Worm (Caenorhabditis elegans): Measurements from ENCODE around the gene aagr-1.

aagr-1 gene

DNA sequence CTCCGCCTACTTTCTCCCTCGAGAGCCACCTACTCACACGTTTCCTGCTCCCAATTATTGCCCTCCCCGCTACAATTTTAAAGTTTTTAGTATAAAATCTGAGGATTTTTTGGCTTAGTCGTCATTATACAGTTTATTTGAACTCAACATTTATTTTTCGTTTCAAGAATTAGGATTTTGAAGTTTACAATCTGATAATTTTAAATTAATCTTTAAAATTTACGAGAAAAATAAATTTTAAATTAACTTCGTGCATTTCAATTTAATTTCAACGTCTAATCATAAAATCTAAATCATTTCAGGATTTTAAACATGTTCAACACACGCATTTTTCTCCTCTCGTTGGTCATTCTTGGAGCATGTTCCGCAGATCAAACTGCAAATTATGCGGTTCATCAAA is 37.4 kb upstream of the aagr-1 start, which contains the start of gene F35H10.2:
Gene F35H10.2, plus strand, starts transcription at position 301 of the 400 bp plus-strand sequence.
- TF ChIP-seq snpc-1.1 (tag; optimal IDR thresholded peaks at IDR 0.05; ENCODE audit: insufficient read depth) = no peak
- no peak for TF ChIP-seq ama-1 (optimal IDR thresholded peaks at IDR 0.05)
- TF ChIP-seq ama-1 (GFP tag; optimal IDR thresholded peaks at IDR 0.05) = no peak
- TF ChIP-seq B0336.3 (GFP tag; IDR thresholded peaks at IDR 0.05) = no peak
- no peak for TF ChIP-seq F33H1.4 (GFP tag; IDR thresholded peaks at IDR 0.05)
- TF ChIP-seq egrh-3 (GFP tag; IDR thresholded peaks at IDR 0.05) = no peak
- TF ChIP-seq rcor-1 (GFP tag; IDR thresholded peaks at IDR 0.05) = no peak
- TF ChIP-seq Y56A3A.18 (GFP tag; IDR thresholded peaks at IDR 0.05) = no peak
- no peak for TF ChIP-seq sptf-2 (GFP tag; optimal IDR thresholded peaks at IDR 0.05)
- no peak for TF ChIP-seq K11D2.4 (GFP tag; IDR thresholded peaks at IDR 0.05)
- TF ChIP-seq chd-7 (tag; optimal IDR thresholded peaks at IDR 0.05) = no peak
- no peak for TF ChIP-seq sdz-38 (tag; optimal IDR thresholded peaks at IDR 0.05)
- no peak for TF ChIP-seq nhr-27 (tag; optimal IDR thresholded peaks at IDR 0.05)
- TF ChIP-seq unc-130 (GFP tag; optimal IDR thresholded peaks at IDR 0.05) = no peak
- TF ChIP-seq Y67H2A.10 (GFP tag; conservative IDR thresholded peaks at IDR 0.05) = no peak
- no peak for TF ChIP-seq hsf-1 (GFP tag; IDR thresholded peaks at IDR 0.05)
- no peak for TF ChIP-seq madf-3 (GFP tag; IDR thresholded peaks at IDR 0.05)
- TF ChIP-seq pha-4 (tag; optimal IDR thresholded peaks at IDR 0.05) = no peak
- TF ChIP-seq nfyb-1 (GFP tag; IDR thresholded peaks at IDR 0.05) = no peak
- no peak for TF ChIP-seq lin-54 (GFP tag; optimal IDR thresholded peaks at IDR 0.05)
- no peak for TF ChIP-seq pbrm-1 (GFP tag; IDR thresholded peaks at IDR 0.05)

ce11 chrIV:8332526-8332925 is 33.8 kb upstream of the aagr-1 start, which contains the start of gene lys-10:
Gene lys-10 (plus strand): TSS chrIV:8332826.
- TF ChIP-seq Y95B8A.8 (GFP tag; IDR thresholded peaks at IDR 0.05) (no peak), ceh-40 (GFP tag; IDR thresholded peaks at IDR 0.05) (no peak), D2030.7 (GFP tag; IDR thresholded peaks at IDR 0.05) (no peak)

ce11 chrIV:8333034-8333433 is 33.3 kb upstream of the aagr-1 start:
- no peak for TF ChIP-seq tbx-9 (tag; optimal IDR thresholded peaks at IDR 0.05; ENCODE audit: borderline replicate concordance)
- no peak for TF ChIP-seq mxl-1 (tag; optimal IDR thresholded peaks at IDR 0.05)
- no peak for TF ChIP-seq hmg-1.2 (GFP tag; IDR thresholded peaks at IDR 0.05)
- no peak for TF ChIP-seq F57A8.1 (GFP tag; optimal IDR thresholded peaks at IDR 0.05)
- TF ChIP-seq unc-62 (GFP tag; optimal IDR thresholded peaks at IDR 0.05) = no peak
- no peak for TF ChIP-seq athp-1 (tag; optimal IDR thresholded peaks at IDR 0.05)
- TF ChIP-seq bed-1 (GFP tag; IDR thresholded peaks at IDR 0.05) = no peak

DNA sequence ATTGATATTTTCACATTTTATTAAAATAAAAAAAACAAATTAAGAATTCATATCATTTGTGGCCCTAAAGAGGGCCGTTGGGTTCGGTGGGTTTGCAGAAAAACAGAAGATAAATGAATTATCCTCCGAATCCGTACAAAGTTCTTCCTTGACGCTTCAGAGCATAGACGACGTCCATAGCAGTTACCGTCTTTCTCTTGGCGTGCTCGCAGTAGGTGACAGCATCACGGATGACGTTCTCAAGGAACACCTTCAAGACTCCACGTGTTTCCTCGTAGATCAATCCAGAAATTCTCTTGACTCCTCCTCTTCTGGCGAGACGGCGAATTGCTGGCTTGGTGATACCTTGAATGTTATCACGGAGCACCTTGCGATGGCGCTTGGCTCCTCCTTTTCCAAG is 32.8 kb upstream of the aagr-1 start:
- no peak for TF ChIP-seq ztf-28 (GFP tag; IDR thresholded peaks at IDR 0.05)
- TF ChIP-seq aptf-2 (GFP tag; conservative IDR thresholded peaks at IDR 0.05) = no peak
- TF ChIP-seq nfyb-1 (GFP tag; IDR thresholded peaks at IDR 0.05) = no peak
- no peak for TF ChIP-seq die-1 (tag; optimal IDR thresholded peaks at IDR 0.05)
- no peak for TF ChIP-seq akir-1 (GFP tag; optimal IDR thresholded peaks at IDR 0.05)
- TF ChIP-seq madf-10 (tag; optimal IDR thresholded peaks at IDR 0.05) = no peak

DNA sequence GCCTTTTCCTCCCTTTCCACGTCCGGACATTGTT is 32.5 kb upstream of the aagr-1 start, which contains the start of gene his-31:
Gene his-31, minus strand, starts transcription at position 30 of the 34 bp plus-strand sequence.
- TF ChIP-seq ceh-40 (GFP tag; IDR thresholded peaks at IDR 0.05) = no peak
- no peak for TF ChIP-seq sea-2 (GFP tag; IDR thresholded peaks at IDR 0.05)
- TF ChIP-seq dpl-1 (GFP tag; optimal IDR thresholded peaks at IDR 0.05) = no peak
- TF ChIP-seq fkh-3 (tag; optimal IDR thresholded peaks at IDR 0.05) = no peak
- no peak for TF ChIP-seq ceh-27 (GFP tag; optimal IDR thresholded peaks at IDR 0.05)
- TF ChIP-seq attf-3 (GFP tag; conservative IDR thresholded peaks at IDR 0.05) = no peak
- TF ChIP-seq Y56A3A.18 (GFP tag; IDR thresholded peaks at IDR 0.05) = no peak
- no peak for TF ChIP-seq madf-10 (tag; optimal IDR thresholded peaks at IDR 0.05)
- TF ChIP-seq somi-1 (GFP tag; optimal IDR thresholded peaks at IDR 0.05) = no peak
- TF ChIP-seq lin-40 (tag; optimal IDR thresholded peaks at IDR 0.05) = no peak
- TF ChIP-seq die-1 (tag; optimal IDR thresholded peaks at IDR 0.05) = no peak
- no peak for TF ChIP-seq ccch-3 (GFP tag; optimal IDR thresholded peaks at IDR 0.05)
- no peak for TF ChIP-seq F10E7.11 (tag; optimal IDR thresholded peaks at IDR 0.05)
- no peak for TF ChIP-seq let-526 (GFP tag; IDR thresholded peaks at IDR 0.05)
- TF ChIP-seq lin-35 (GFP tag; optimal IDR thresholded peaks at IDR 0.05) = no peak
- TF ChIP-seq chd-7 (tag; optimal IDR thresholded peaks at IDR 0.05) = no peak
